Worm (Caenorhabditis elegans) whole organism, young adult: Measurements from ENCODE around the gene lido-12.

ENCODE experiments used
- B0019.2 ChIP-seq: fragments of 200-800 bp; sonication (Bioruptor generic); conservative IDR thresholded peaks from 2 replicates; pipeline ENCODE4 v1.3.6; 2022; ENCODE audit warnings: missing genetic modification reagents, missing genetic modification characterization, missing compliant biosample characterization
- B0261.1 ChIP-seq: sonication (generic microtip); optimal IDR thresholded peaks from 2 replicates; lab custom pipeline; 2016; ENCODE audit warnings: mild to moderate bottlenecking, missing genetic modification characterization, moderate library complexity, missing compliant biosample characterization
- B0336.3 ChIP-seq: fragments of 200-800 bp; sonication (Bioruptor generic); IDR thresholded peaks from 2 replicates; pipeline ENCODE4 v1.3.6; 2022; ENCODE audit warnings: missing genetic modification characterization, missing compliant biosample characterization
- C06A6.2 ChIP-seq: fragments of 200-800 bp; sonication (Bioruptor generic); conservative IDR thresholded peaks from 2 replicates; pipeline ENCODE4 v1.3.6; 2022; ENCODE audit warnings: missing genetic modification characterization, missing compliant biosample characterization
- C17E4.6 ChIP-seq: fragments of 200-800 bp; sonication (Bioruptor generic); IDR thresholded peaks from 2 replicates; pipeline ENCODE4 v1.3.6; 2022; ENCODE audit warnings: missing genetic modification reagents, missing genetic modification characterization, missing compliant biosample characterization
- D2030.7 ChIP-seq: fragments of 200-800 bp; sonication (Bioruptor generic); IDR thresholded peaks from 2 replicates; pipeline ENCODE4 v1.3.6; 2022; ENCODE audit warnings: missing genetic modification reagents, missing genetic modification characterization, missing compliant biosample characterization
- F52B5.7 ChIP-seq: sonication (generic microtip); optimal IDR thresholded peaks from 2 replicates; lab custom pipeline; 2016; ENCODE audit warnings: mild to moderate bottlenecking, missing genetic modification characterization, missing compliant biosample characterization
- F57A8.1 ChIP-seq: fragments of 200-800 bp; sonication (Bioruptor generic); optimal IDR thresholded peaks from 2 replicates; lab custom pipeline; 2018; ENCODE audit warnings: mild to moderate bottlenecking, missing genetic modification characterization, moderate library complexity, missing compliant biosample characterization
- K12H6.12 ChIP-seq: fragments of 200-800 bp; sonication (Bioruptor generic); optimal IDR thresholded peaks from 2 replicates; lab custom pipeline; 2018; ENCODE audit warnings: mild to moderate bottlenecking, missing genetic modification characterization, missing compliant biosample characterization
- T07F8.4 ChIP-seq: sonication (generic microtip); optimal IDR thresholded peaks from 2 replicates; lab custom pipeline; 2016; ENCODE audit warnings: mild to moderate bottlenecking, missing genetic modification characterization, moderate library complexity, missing compliant biosample characterization
- Y79H2A.3 ChIP-seq: fragments of 200-800 bp; sonication (Bioruptor generic); conservative IDR thresholded peaks from 2 replicates; pipeline ENCODE4 v1.3.6; 2022; ENCODE audit warnings: missing genetic modification reagents, missing genetic modification characterization, missing compliant biosample characterization
- Y95B8A.8 ChIP-seq: fragments of 200-800 bp; sonication (Bioruptor generic); IDR thresholded peaks from 2 replicates; pipeline ENCODE4 v1.3.6; 2022; ENCODE audit warnings: missing genetic modification reagents, missing genetic modification characterization, missing compliant biosample characterization
- ZK185.1 ChIP-seq: sonication (generic microtip); optimal IDR thresholded peaks from 2 replicates; lab custom pipeline; 2016; ENCODE audit warnings: mild to moderate bottlenecking, missing genetic modification characterization, missing compliant biosample characterization; ENCODE audit not compliant: poor library complexity, severe bottlenecking
- ama-1 ChIP-seq, 3 experiments: fragments of 150-350 bp in 1 of 3; sonication (generic microtip) in 2 of 3; optimal IDR thresholded peaks; 2 replicates each; lab custom pipeline; 2014 to 2018; ENCODE audit warnings: missing biosample characterization in 2 of 3, missing genetic modification characterization in 2 of 3, missing genetic modification reagents in 2 of 3
- aptf-2 ChIP-seq: fragments of 200-800 bp; sonication (Bioruptor generic); conservative IDR thresholded peaks from 2 replicates; pipeline ENCODE4 v1.3.6; 2022; ENCODE audit warnings: missing genetic modification reagents, missing genetic modification characterization, missing compliant biosample characterization
- attf-3 ChIP-seq: fragments of 200-800 bp; sonication (Bioruptor generic); conservative IDR thresholded peaks from 2 replicates; pipeline ENCODE4 v1.3.6; 2022; ENCODE audit warnings: missing genetic modification reagents, missing genetic modification characterization, missing compliant biosample characterization
- attf-6 ChIP-seq: fragments of 200-800 bp; sonication (Bioruptor generic); IDR thresholded peaks from 2 replicates; pipeline ENCODE4 v1.3.6; 2022; ENCODE audit warnings: missing genetic modification reagents, missing genetic modification characterization, missing compliant biosample characterization
- bed-1 ChIP-seq: fragments of 200-800 bp; sonication (Bioruptor generic); IDR thresholded peaks from 2 replicates; pipeline ENCODE4 v1.3.6; 2022; ENCODE audit warnings: missing genetic modification reagents, missing genetic modification characterization, missing compliant biosample characterization
- bed-2 ChIP-seq: fragments of 200-800 bp; sonication (Bioruptor generic); IDR thresholded peaks from 2 replicates; pipeline ENCODE4 v1.3.6; 2022; ENCODE audit warnings: missing genetic modification reagents, missing genetic modification characterization, missing compliant biosample characterization
- ccch-3 ChIP-seq: fragments of 200-800 bp; sonication (Bioruptor generic); optimal IDR thresholded peaks from 2 replicates; lab custom pipeline; 2018; ENCODE audit warnings: mild to moderate bottlenecking, missing genetic modification characterization, missing compliant biosample characterization
- ceh-100 ChIP-seq: fragments of 200-800 bp; sonication (Bioruptor generic); IDR thresholded peaks from 2 replicates; pipeline ENCODE4 v1.3.6; 2022; ENCODE audit warnings: missing genetic modification reagents, missing genetic modification characterization, missing compliant biosample characterization
- ceh-27 ChIP-seq: fragments of 200-800 bp; sonication (Bioruptor generic); optimal IDR thresholded peaks from 2 replicates; lab custom pipeline; 2018; ENCODE audit warnings: mild to moderate bottlenecking, missing genetic modification characterization, moderate library complexity, missing compliant biosample characterization
- dpff-1 ChIP-seq: sonication (generic microtip); optimal IDR thresholded peaks from 2 replicates; lab custom pipeline; 2017; ENCODE audit warnings: mild to moderate bottlenecking, missing genetic modification characterization, missing compliant biosample characterization
- egl-44 ChIP-seq: fragments of 200-800 bp; sonication (Bioruptor generic); IDR thresholded peaks from 2 replicates; pipeline ENCODE4 v1.3.6; 2022; ENCODE audit warnings: missing genetic modification reagents, missing genetic modification characterization, missing compliant biosample characterization
- ets-4 ChIP-seq: fragments of 200-800 bp; sonication (Bioruptor generic); optimal IDR thresholded peaks from 2 replicates; lab custom pipeline; 2018; ENCODE audit warnings: mild to moderate bottlenecking, missing genetic modification characterization, missing compliant biosample characterization
- him-1 ChIP-seq: sonication (generic microtip); optimal IDR thresholded peaks from 2 replicates; lab custom pipeline; 2016; ENCODE audit warnings: missing genotype, missing genetic modification reagents, missing genetic modification characterization, missing compliant biosample characterization
- hlh-12 ChIP-seq: sonication (generic microtip); optimal IDR thresholded peaks from 2 replicates; lab custom pipeline; 2016; ENCODE audit warnings: missing genetic modification characterization, missing compliant biosample characterization
- hmg-1.2 ChIP-seq: fragments of 200-800 bp; sonication (Bioruptor generic); IDR thresholded peaks from 2 replicates; pipeline ENCODE4 v1.3.6; 2022; ENCODE audit warnings: missing genetic modification reagents, missing genetic modification characterization, missing compliant biosample characterization
- hmg-20 ChIP-seq: fragments of 200-800 bp; sonication (Bioruptor generic); IDR thresholded peaks from 2 replicates; pipeline ENCODE4 v1.3.6; 2022; ENCODE audit warnings: missing genetic modification reagents, missing genetic modification characterization, missing compliant biosample characterization
- let-607 ChIP-seq, 2 experiments: fragments of 200-800 bp in 1 of 2; sonication (Bioruptor generic) in 1 of 2; sonication (generic microtip) in 1 of 2; optimal IDR thresholded peaks; 2 replicates each; lab custom pipeline; 2016 to 2018; ENCODE audit warnings: mild to moderate bottlenecking in 2 of 2, missing compliant biosample characterization in 2 of 2, missing genetic modification characterization in 2 of 2, moderate library complexity in 2 of 2, missing genotype in 1 of 2
- lir-1 ChIP-seq: fragments of 200-800 bp; sonication (Bioruptor generic); conservative IDR thresholded peaks from 2 replicates; pipeline ENCODE4 v1.3.6; 2022; ENCODE audit warnings: missing genetic modification reagents, missing genetic modification characterization, missing compliant biosample characterization
- madf-10 ChIP-seq: sonication (generic microtip); optimal IDR thresholded peaks from 2 replicates; lab custom pipeline; 2016; ENCODE audit warnings: mild to moderate bottlenecking, missing genetic modification characterization, missing compliant biosample characterization
- nfya-2 ChIP-seq: fragments of 200-800 bp; sonication (Bioruptor generic); IDR thresholded peaks from 2 replicates; pipeline ENCODE4 v1.3.6; 2022; ENCODE audit warnings: missing genetic modification reagents, missing genetic modification characterization, missing compliant biosample characterization
- nfyb-1 ChIP-seq: fragments of 200-800 bp; sonication (Bioruptor generic); IDR thresholded peaks from 2 replicates; pipeline ENCODE4 v1.3.6; 2022; ENCODE audit warnings: missing genetic modification reagents, missing genetic modification characterization, missing compliant biosample characterization
- nhr-179 ChIP-seq: sonication (generic microtip); optimal IDR thresholded peaks from 2 replicates; lab custom pipeline; 2016; ENCODE audit warnings: mild to moderate bottlenecking, missing genetic modification characterization, missing compliant biosample characterization
- nhr-80 ChIP-seq: sonication (generic microtip); optimal IDR thresholded peaks from 2 replicates; lab custom pipeline; 2016; ENCODE audit warnings: missing genetic modification characterization, missing compliant biosample characterization
- nhr-90 ChIP-seq: sonication (generic microtip); optimal IDR thresholded peaks from 2 replicates; lab custom pipeline; 2016; ENCODE audit warnings: missing genotype, mild to moderate bottlenecking, missing genetic modification characterization, missing compliant biosample characterization
- pha-4 ChIP-seq: fragments of 150-350 bp; sonication (generic microtip); optimal IDR thresholded peaks from 2 replicates; lab custom pipeline; 2014; ENCODE audit warnings: missing biosample characterization, missing genetic modification reagents, missing genetic modification characterization
- snpc-4 ChIP-seq, 5 experiments: fragments of 150-350 bp in 1 of 5; sonication (generic microtip) in 4 of 5; optimal IDR thresholded peaks; 2 replicates each; lab custom pipeline; 2014 to 2018; ENCODE audit warnings: missing genetic modification characterization in 5 of 5, missing biosample characterization in 3 of 5, antibody characterized with exemption in 2 of 5, mild to moderate bottlenecking in 2 of 5, missing compliant biosample characterization in 2 of 5, missing genotype in 2 of 5, moderate library complexity in 2 of 5, missing genetic modification reagents in 1 of 5
- unc-130 ChIP-seq: sonication (generic microtip); optimal IDR thresholded peaks from 2 replicates; lab custom pipeline; 2016; ENCODE audit warnings: missing genetic modification reagents, missing genetic modification characterization, missing compliant biosample characterization
- xnd-1 ChIP-seq: sonication (generic microtip); optimal IDR thresholded peaks from 2 replicates; lab custom pipeline; 2016; ENCODE audit warnings: missing genotype, missing genetic modification reagents, missing genetic modification characterization, missing compliant biosample characterization
- zim-3 ChIP-seq: sonication (generic microtip); optimal IDR thresholded peaks from 2 replicates; lab custom pipeline; 2017; ENCODE audit warnings: mild to moderate bottlenecking, missing genetic modification characterization, moderate library complexity, missing compliant biosample characterization
- ztf-22 ChIP-seq: fragments of 200-800 bp; sonication (Bioruptor generic); optimal IDR thresholded peaks from 2 replicates; lab custom pipeline; 2018; ENCODE audit warnings: mild to moderate bottlenecking, missing genetic modification characterization, moderate library complexity, missing compliant biosample characterization
- ztf-25 ChIP-seq: fragments of 200-800 bp; sonication (Bioruptor generic); IDR thresholded peaks from 2 replicates; pipeline ENCODE4 v1.3.6; 2022; ENCODE audit warnings: missing genetic modification reagents, missing genetic modification characterization, missing compliant biosample characterization
- ztf-26 ChIP-seq: sonication (generic microtip); optimal IDR thresholded peaks from 2 replicates; lab custom pipeline; 2017; ENCODE audit warnings: missing genetic modification characterization, missing compliant biosample characterization
- ztf-3 ChIP-seq: fragments of 200-800 bp; sonication (Bioruptor generic); optimal IDR thresholded peaks from 2 replicates; lab custom pipeline; 2018; ENCODE audit warnings: mild to moderate bottlenecking, missing genetic modification characterization, missing compliant biosample characterization
- ztf-6 ChIP-seq: fragments of 200-800 bp; sonication (Bioruptor generic); IDR thresholded peaks from 2 replicates; pipeline ENCODE4 v1.3.6; 2022; ENCODE audit warnings: missing genetic modification reagents, missing genetic modification characterization, missing compliant biosample characterization

Gene lido-12

ce11 chrII:2973940-2974402, 31.6 kb upstream of the lido-12 start (continued):
- TF ChIP-seq nfya-2 (GFP tag; lab: Robert Waterston, UW) (no peak), ztf-3 (GFP tag; lab: Kevin White, UChicago) (peak; percentile 88), ceh-100 (GFP tag; lab: Robert Waterston, UW) (peak; percentile 86), madf-10 (tag; lab: Kevin White, UChicago) (peak; percentile 18), bed-2 (GFP tag; lab: Robert Waterston, UW) (0 out of 2 replicates have a peak, but pooled peaks have one; percentile 42), nfyb-1 (GFP tag; lab: Robert Waterston, UW) (peak; percentile 97), hlh-12 (no peak), pha-4 (tag; lab: Kevin White, UChicago) (peak; percentile 88), ceh-27 (peak; percentile 96), B0261.1 (peak; percentile 24), attf-6 (GFP tag; lab: Robert Waterston, UW) (peak; percentile 49; the same call in 1 of the 2 replicates), him-1 (tag; lab: Kevin White, UChicago) (no peak), ztf-6 (GFP tag; lab: Robert Waterston, UW) (peak; percentile 58; the same call in 1 of the 2 replicates), zim-3 (tag; lab: Kevin White, UChicago) (peak; percentile 54), egl-44 (peak; percentile 95), C06A6.2 (GFP tag; lab: Robert Waterston, UW) (peak; percentile 95), snpc-4 (GFP tag; optimal IDR thresholded peaks at IDR 0.05; lab: Kevin White, UChicago) (no peak), snpc-4 (tag; optimal IDR thresholded peaks at IDR 0.05; lab: Kevin White, UChicago) (peak in 2 of 4 experiments; percentile 22 to 54), nhr-90 (no peak), ztf-26 (tag; lab: Kevin White, UChicago) (peak; percentile 97), hmg-20 (peak; percentile 54; the same call in 1 of the 2 replicates), B0336.3 (GFP tag; lab: Robert Waterston, UW) (peak; percentile 97), unc-130 (GFP tag; lab: Kevin White, UChicago) (no peak), ztf-22 (GFP tag; lab: Kevin White, UChicago) (peak; percentile 94), attf-3 (GFP tag; lab: Robert Waterston, UW) (0 out of 2 replicates have a peak, but pooled peaks have one; percentile 30), Y79H2A.3 (GFP tag; lab: Robert Waterston, UW) (no peak), lir-1 (no peak), aptf-2 (GFP tag; lab: Robert Waterston, UW) (0 out of 2 replicates have a peak, but pooled peaks have one; percentile 50), bed-1 (GFP tag; lab: Robert Waterston, UW) (no peak), xnd-1 (no peak), B0019.2 (GFP tag; lab: Robert Waterston, UW) (no peak), let-607 (tag; optimal IDR thresholded peaks at IDR 0.05; lab: Kevin White, UChicago) (peak in 1 of 2 experiments; percentile 9), F52B5.7 (peak; percentile 81), ets-4 (GFP tag; lab: Kevin White, UChicago) (peak; percentile 43), dpff-1 (tag; lab: Kevin White, UChicago) (peak; percentile 87), C17E4.6 (GFP tag; lab: Robert Waterston, UW) (peak; percentile 17; the same call in 1 of the 2 replicates), hmg-1.2 (GFP tag; lab: Robert Waterston, UW) (peak; percentile 99), nhr-80 (peak; percentile 23), ZK185.1 (tag; lab: Kevin White, UChicago) (peak; percentile 68), T07F8.4 (tag; lab: Kevin White, UChicago) (no peak), ama-1 (optimal IDR thresholded peaks at IDR 0.05; lab: Kevin White, UChicago) (no peak), ama-1 (GFP tag; optimal IDR thresholded peaks at IDR 0.05; lab: Kevin White, UChicago) (no peak), ccch-3 (GFP tag; lab: Kevin White, UChicago) (no peak), D2030.7 (GFP tag; lab: Robert Waterston, UW) (no peak), nhr-179 (tag; lab: Kevin White, UChicago) (no peak), K12H6.12 (tag; lab: Kevin White, UChicago) (peak; percentile 93), Y95B8A.8 (GFP tag; lab: Robert Waterston, UW) (peak; percentile 85), F57A8.1 (no peak), ztf-25 (GFP tag; lab: Robert Waterston, UW) (no peak)
